Fruit fly (Drosophila melanogaster) whole organism, embryonic: Measurements from ENCODE around the gene Acn.

ENCODE experiments used
- Asciz ChIP-seq: fragments of 200-800 bp; sonication (Bioruptor generic); optimal IDR thresholded peaks from 2 replicates; lab custom pipeline; 2017; ENCODE audit warnings: missing biosample characterization, mild to moderate bottlenecking, missing genetic modification characterization, missing genetic modification reagents
- CG10209 ChIP-seq: fragments of 200-800 bp; sonication (Bioruptor generic); optimal IDR thresholded peaks from 3 replicates; lab custom pipeline; 2017; ENCODE audit warnings: missing biosample characterization, mild to moderate bottlenecking, missing genetic modification characterization, missing genetic modification reagents
- CG10267 ChIP-seq: fragments of 200-800 bp; sonication (Bioruptor generic); optimal IDR thresholded peaks from 2 replicates; lab custom pipeline; 2018; ENCODE audit warnings: missing biosample characterization, mild to moderate bottlenecking, missing genetic modification characterization, moderate library complexity
- CG11695 ChIP-seq: fragments of 200-800 bp; sonication (Bioruptor generic); IDR thresholded peaks from 3 replicates; pipeline ENCODE4 v1.3.6; 2022; ENCODE audit warnings: missing biosample characterization, missing genetic modification characterization
- CG11723 ChIP-seq: fragments of 200-800 bp; sonication (Bioruptor generic); optimal IDR thresholded peaks from 2 replicates; lab custom pipeline; 2017; ENCODE audit warnings: missing biosample characterization, mild to moderate bottlenecking, missing genetic modification characterization
- CG13123 ChIP-seq: fragments of 200-800 bp; sonication (Bioruptor generic); optimal IDR thresholded peaks from 2 replicates; lab custom pipeline; 2016; ENCODE audit warnings: missing biosample characterization, missing genetic modification characterization
- CG15073 ChIP-seq: fragments of 200-800 bp; sonication (Bioruptor generic); optimal IDR thresholded peaks from 2 replicates; lab custom pipeline; 2016; ENCODE audit warnings: missing biosample characterization, missing genetic modification characterization
- CG15514 ChIP-seq: fragments of 200-800 bp; sonication (Bioruptor generic); optimal IDR thresholded peaks from 3 replicates; lab custom pipeline; 2017; ENCODE audit warnings: missing biosample characterization, missing genetic modification characterization, mild to moderate bottlenecking, moderate library complexity, missing genetic modification reagents
- CG1602 ChIP-seq: fragments of 200-800 bp; sonication (Bioruptor generic); optimal IDR thresholded peaks from 3 replicates; lab custom pipeline; 2016; ENCODE audit warnings: missing biosample characterization, missing genetic modification characterization
- CG1603 ChIP-seq: fragments of 200-800 bp; sonication (Bioruptor generic); optimal IDR thresholded peaks from 2 replicates; lab custom pipeline; 2019; ENCODE audit warnings: missing biosample characterization, mild to moderate bottlenecking, missing genetic modification characterization, moderate library complexity
- CG17612 ChIP-seq: fragments of 200-800 bp; sonication (Bioruptor generic); IDR thresholded peaks from 2 replicates; pipeline ENCODE4 v1.3.6; 2022; ENCODE audit warnings: missing biosample characterization, missing genetic modification characterization
- CG17802 ChIP-seq: fragments of 200-800 bp; sonication (Bioruptor generic); optimal IDR thresholded peaks from 2 replicates; lab custom pipeline; 2018; ENCODE audit warnings: missing biosample characterization, mild to moderate bottlenecking, missing genetic modification characterization, moderate library complexity
- CG17829 ChIP-seq: fragments of 200-800 bp; optimal IDR thresholded peaks from 2 replicates; lab custom pipeline; 2019; ENCODE audit warnings: missing biosample characterization, mild to moderate bottlenecking, missing genetic modification characterization, moderate library complexity
- CG18011 ChIP-seq: fragments of 200-800 bp; sonication (Bioruptor generic); optimal IDR thresholded peaks from 2 replicates; lab custom pipeline; 2017; ENCODE audit warnings: missing biosample characterization, missing genetic modification characterization, mild to moderate bottlenecking, moderate library complexity, missing genotype
- CG18764 ChIP-seq: fragments of 200-800 bp; sonication (Bioruptor generic); optimal IDR thresholded peaks from 3 replicates; lab custom pipeline; 2016; ENCODE audit warnings: missing biosample characterization, missing genetic modification characterization
- CG2129 ChIP-seq: fragments of 200-800 bp; sonication (Bioruptor generic); IDR thresholded peaks from 2 replicates; pipeline ENCODE4 v1.3.6; 2022; ENCODE audit warnings: missing biosample characterization, missing genetic modification characterization; ENCODE audit not compliant: partially characterized antibody
- CG32772 ChIP-seq: fragments of 200-800 bp; sonication (Bioruptor generic); IDR thresholded peaks from 2 replicates; pipeline ENCODE4 v1.3.6; 2022; ENCODE audit warnings: missing biosample characterization, missing genetic modification characterization
- CG3847 ChIP-seq: fragments of 200-800 bp; sonication (Bioruptor generic); IDR thresholded peaks from 2 replicates; pipeline ENCODE4 v1.3.6; 2022; ENCODE audit warnings: missing biosample characterization, missing genetic modification characterization
- CG4404 ChIP-seq: fragments of 200-800 bp; sonication (Bioruptor generic); IDR thresholded peaks from 2 replicates; pipeline ENCODE4 v1.3.6; 2022; ENCODE audit warnings: missing biosample characterization, missing genetic modification characterization
- CG4730 ChIP-seq: fragments of 200-800 bp; sonication (Bioruptor generic); IDR thresholded peaks from 2 replicates; pipeline ENCODE4 v1.3.6; 2022; ENCODE audit warnings: missing biosample characterization, missing genetic modification characterization
- CG4854 ChIP-seq: fragments of 200-800 bp; sonication (Bioruptor generic); optimal IDR thresholded peaks from 2 replicates; lab custom pipeline; 2016; ENCODE audit warnings: missing biosample characterization, missing genetic modification characterization, inconsistent platforms
- CG6791 ChIP-seq: fragments of 200-800 bp; sonication (Bioruptor generic); IDR thresholded peaks from 3 replicates; pipeline ENCODE4 v1.3.6; 2022; ENCODE audit warnings: missing biosample characterization, missing genetic modification characterization; ENCODE audit not compliant: partially characterized antibody
- CG6813 ChIP-seq: fragments of 200-800 bp; sonication (Bioruptor generic); optimal IDR thresholded peaks from 2 replicates; lab custom pipeline; 2017; ENCODE audit warnings: missing biosample characterization, missing genetic modification characterization, mild to moderate bottlenecking, moderate library complexity, missing genetic modification reagents
- Chrac-16 ChIP-seq: fragments of 200-800 bp; sonication (Bioruptor generic); optimal IDR thresholded peaks from 3 replicates; lab custom pipeline; 2016; ENCODE audit warnings: missing biosample characterization, missing genetic modification characterization
- Doc2 ChIP-seq: fragments of 200-800 bp; sonication (Bioruptor generic); IDR thresholded peaks from 2 replicates; pipeline ENCODE4 v1.3.6; 2022; ENCODE audit warnings: missing biosample characterization, missing genetic modification characterization
- E2f1 ChIP-seq: fragments of 200-800 bp; sonication (Bioruptor generic); IDR thresholded peaks from 2 replicates; pipeline ENCODE4 v1.3.6; 2022; ENCODE audit warnings: missing biosample characterization, missing genetic modification characterization
- GATAe ChIP-seq: fragments of 200-800 bp; sonication (Bioruptor generic); conservative IDR thresholded peaks from 2 replicates; pipeline ENCODE4 v1.3.6; 2022; ENCODE audit warnings: missing biosample characterization, missing genetic modification characterization
- H15 ChIP-seq: fragments of 200-800 bp; sonication (Bioruptor generic); IDR thresholded peaks from 3 replicates; pipeline ENCODE4 v1.3.6; 2022; ENCODE audit warnings: missing biosample characterization, missing genetic modification characterization
- Myb ChIP-seq: fragments of 200-800 bp; sonication (Bioruptor generic); optimal IDR thresholded peaks from 2 replicates; lab custom pipeline; 2016; ENCODE audit warnings: missing biosample characterization, missing genetic modification characterization
- NC2β ChIP-seq: fragments of 200-800 bp; sonication (Bioruptor generic); optimal IDR thresholded peaks from 2 replicates; lab custom pipeline; 2016; ENCODE audit warnings: missing biosample characterization, missing genetic modification characterization
- Ptx1 ChIP-seq: fragments of 200-800 bp; sonication (Bioruptor generic); IDR thresholded peaks from 2 replicates; pipeline ENCODE4 v1.3.6; 2022; ENCODE audit warnings: missing biosample characterization, missing genetic modification characterization
- Sry-β ChIP-seq: fragments of 200-800 bp; sonication (Bioruptor generic); optimal IDR thresholded peaks from 2 replicates; lab custom pipeline; 2018; ENCODE audit warnings: missing biosample characterization, mild to moderate bottlenecking, missing genetic modification characterization, moderate library complexity
- bab2 ChIP-seq: fragments of 200-800 bp; sonication (Bioruptor generic); optimal IDR thresholded peaks from 2 replicates; lab custom pipeline; 2016; ENCODE audit warnings: missing biosample characterization, missing genetic modification characterization
- ci ChIP-seq: fragments of 200-800 bp; sonication (Bioruptor generic); IDR thresholded peaks from 3 replicates; pipeline ENCODE4 v1.3.6; 2022; ENCODE audit warnings: missing biosample characterization, missing genetic modification characterization
- dmrt99B ChIP-seq: fragments of 200-800 bp; sonication (Bioruptor generic); optimal IDR thresholded peaks from 2 replicates; lab custom pipeline; 2018; ENCODE audit warnings: missing biosample characterization, mild to moderate bottlenecking, missing genetic modification characterization, moderate library complexity
- dpn ChIP-seq, 2 experiments: fragments of 200-800 bp; sonication (Bioruptor generic); optimal IDR thresholded peaks; 3 replicates each; lab custom pipeline; 2016; ENCODE audit warnings: missing biosample characterization in 2 of 2, missing genetic modification characterization in 2 of 2
- fd64A ChIP-seq: fragments of 200-800 bp; sonication (Bioruptor generic); optimal IDR thresholded peaks from 3 replicates; lab custom pipeline; 2018; ENCODE audit warnings: missing biosample characterization, mild to moderate bottlenecking, missing genetic modification characterization
- ftz-f1 ChIP-seq: fragments of 200-800 bp; sonication (Bioruptor generic); optimal IDR thresholded peaks from 2 replicates; lab custom pipeline; 2016; ENCODE audit warnings: missing biosample characterization, missing genetic modification characterization
- gro ChIP-seq: fragments of 200-800 bp; sonication (Bioruptor generic); optimal IDR thresholded peaks from 2 replicates; lab custom pipeline; 2016; ENCODE audit warnings: missing biosample characterization, missing genetic modification characterization
- klu ChIP-seq: fragments of 200-800 bp; sonication (Bioruptor generic); IDR thresholded peaks from 2 replicates; pipeline ENCODE4 v1.3.6; 2022; ENCODE audit warnings: missing biosample characterization, missing genetic modification characterization
- lab ChIP-seq: fragments of 200-800 bp; sonication (Bioruptor generic); optimal IDR thresholded peaks from 3 replicates; lab custom pipeline; 2017; ENCODE audit warnings: missing biosample characterization, missing genetic modification characterization, mild to moderate bottlenecking, moderate library complexity, missing genetic modification reagents
- p53 ChIP-seq: fragments of 200-800 bp; sonication (Bioruptor generic); optimal IDR thresholded peaks from 2 replicates; lab custom pipeline; 2016; ENCODE audit warnings: missing biosample characterization, missing genetic modification characterization
- pfk ChIP-seq: fragments of 200-800 bp; sonication (Bioruptor generic); optimal IDR thresholded peaks from 2 replicates; lab custom pipeline; 2018; ENCODE audit warnings: missing biosample characterization, mild to moderate bottlenecking, missing genetic modification characterization, moderate library complexity
- prd ChIP-seq, 3 experiments: fragments of >200 bp in 2 of 3; fragments of 200-800 bp in 1 of 3; sonication (Bioruptor generic) in 1 of 3; optimal IDR thresholded peaks in 2 of 3; IDR thresholded peaks in 1 of 3; 2 replicates in 2 of 3; 3 replicates in 1 of 3; pipeline versions ENCODE4 v1.3.6 to Lab custom; 2017 to 2022; ENCODE audit warnings: missing biosample characterization in 1 of 3, missing genetic modification characterization in 1 of 3
- pzg ChIP-seq: fragments of 200-800 bp; sonication (Bioruptor generic); optimal IDR thresholded peaks from 3 replicates; lab custom pipeline; 2018; ENCODE audit warnings: missing biosample characterization, mild to moderate bottlenecking, missing genetic modification characterization, moderate library complexity
- sd ChIP-seq: fragments of 200-800 bp; sonication (Bioruptor generic); optimal IDR thresholded peaks from 3 replicates; lab custom pipeline; 2018; ENCODE audit warnings: missing biosample characterization, mild to moderate bottlenecking, missing genetic modification characterization, moderate library complexity
- sisA ChIP-seq: fragments of 200-800 bp; sonication (Bioruptor generic); IDR thresholded peaks from 2 replicates; pipeline ENCODE4 v1.3.6; 2022; ENCODE audit warnings: missing biosample characterization, missing genetic modification characterization
- toy ChIP-seq: fragments of 200-800 bp; sonication (Bioruptor generic); IDR thresholded peaks from 2 replicates; pipeline ENCODE4 v1.3.6; 2022; ENCODE audit warnings: missing biosample characterization, missing genetic modification characterization
- vvl ChIP-seq: fragments of 200-800 bp; sonication (Bioruptor generic); IDR thresholded peaks from 2 replicates; pipeline ENCODE4 v1.3.6; 2022; ENCODE audit warnings: missing biosample characterization, missing genetic modification characterization

Gene Acn

dm6 chr2L:19026491-19027197 is 18.5 kb upstream of the Acn start (continued):
- TF ChIP-seq CG11723 (GFP tag; lab: Kevin White, UChicago) (peak; percentile 41), Ptx1 (GFP tag; lab: Robert Waterston, UW) (peak; percentile 61), CG4730 (no peak), CG17802 (tag; lab: Kevin White, UChicago) (no peak), vvl (GFP tag; lab: Robert Waterston, UW) (no peak), NC2β (GFP tag; lab: Kevin White, UChicago) (no peak), GATAe (GFP tag; lab: Robert Waterston, UW) (no peak), Doc2 (GFP tag; lab: Robert Waterston, UW) (no peak), fd64A (GFP tag; lab: Kevin White, UChicago) (no peak), ci (GFP tag; lab: Robert Waterston, UW) (no peak), CG6791 (GFP tag; lab: Robert Waterston, UW) (no peak), CG4854 (GFP tag; lab: Kevin White, UChicago) (no peak), CG17612 (GFP tag; lab: Robert Waterston, UW) (no peak), CG10267 (tag; lab: Kevin White, UChicago) (peak; percentile 40), CG4404 (peak; percentile 32; the same call in 1 of the 2 replicates), sd (tag; lab: Kevin White, UChicago) (no peak), CG15073 (no peak), CG17829 (tag; lab: Kevin White, UChicago) (peak; percentile 21), Sry-β (GFP tag; lab: Kevin White, UChicago) (no peak), CG18011 (GFP tag; lab: Kevin White, UChicago) (no peak), CG18764 (GFP tag; lab: Kevin White, UChicago) (no peak), CG13123 (no peak), CG2129 (GFP tag; lab: Robert Waterston, UW) (no peak), klu (GFP tag; lab: Robert Waterston, UW) (no peak), pfk (GFP tag; lab: Kevin White, UChicago) (no peak), CG6813 (GFP tag; lab: Kevin White, UChicago) (peak; percentile 48), Myb (GFP tag; lab: Kevin White, UChicago) (no peak), CG32772 (GFP tag; lab: Robert Waterston, UW) (no peak), dpn (GFP tag; optimal IDR thresholded peaks at IDR 0.05; lab: Kevin White, UChicago) (peak; percentile 23 to 26), CG1603 (peak; percentile 35), pzg (GFP tag; lab: Kevin White, UChicago) (no peak), sisA (GFP tag; lab: Robert Waterston, UW) (no peak), Chrac-16 (GFP tag; lab: Kevin White, UChicago) (peak; percentile 23), prd (optimal IDR thresholded peaks at IDR 0.05; lab: Kevin White, UChicago) (no peak), prd (GFP tag; IDR thresholded peaks at IDR 0.05; lab: Robert Waterston, UW) (peak; percentile 17; the same call in 1 of the 3 replicates), H15 (GFP tag; lab: Robert Waterston, UW) (no peak), dmrt99B (tag; lab: Kevin White, UChicago) (peak; percentile 81), CG3847 (GFP tag; lab: Robert Waterston, UW) (peak; percentile 27), ftz-f1 (GFP tag; lab: Kevin White, UChicago) (no peak), lab (GFP tag; lab: Kevin White, UChicago) (peak; percentile 88), p53 (GFP tag; lab: Kevin White, UChicago) (no peak), toy (GFP tag; lab: Robert Waterston, UW) (no peak), CG11695 (GFP tag; lab: Robert Waterston, UW) (peak; percentile 46; the same call in 1 of the 3 replicates), Asciz (GFP tag; lab: Kevin White, UChicago) (peak; percentile 25), E2f1 (GFP tag; lab: Robert Waterston, UW) (no peak), CG1602 (GFP tag; lab: Kevin White, UChicago) (no peak), CG15514 (peak; percentile 43), CG10209 (peak; percentile 44), bab2 (GFP tag; lab: Kevin White, UChicago) (peak; percentile 27), gro (GFP tag; lab: Kevin White, UChicago) (peak; percentile 38)
